Fruit fly (Drosophila melanogaster) whole organism, embryonic: ENCODE measurements around the gene CG7991.

Experiments used
- Adf1 ChIP-seq: fragments of 200-800 bp; sonication (Bioruptor generic); IDR thresholded peaks from 2 replicates; pipeline ENCODE4 v1.3.6; 2022; ENCODE audit warnings: missing biosample characterization, missing genetic modification characterization
- Awh ChIP-seq: fragments of 200-800 bp; sonication (Bioruptor generic); IDR thresholded peaks from 2 replicates; pipeline ENCODE4, ENCODE4 v1.3.6; 2022; ENCODE audit warnings: missing biosample characterization, missing genetic modification characterization
- CG10959 ChIP-seq: fragments of 200-800 bp; sonication (Bioruptor generic); IDR thresholded peaks from 2 replicates; pipeline ENCODE4 v1.3.6; 2022; ENCODE audit warnings: missing biosample characterization, missing genetic modification characterization
- CG11695 ChIP-seq: fragments of 200-800 bp; sonication (Bioruptor generic); IDR thresholded peaks from 3 replicates; pipeline ENCODE4 v1.3.6; 2022; ENCODE audit warnings: missing biosample characterization, missing genetic modification characterization
- CG12071 ChIP-seq: fragments of 200-800 bp; sonication (Bioruptor generic); optimal IDR thresholded peaks from 3 replicates; lab custom pipeline; 2018; ENCODE audit warnings: missing biosample characterization, mild to moderate bottlenecking, missing genetic modification characterization
- CG14710 ChIP-seq: fragments of 200-800 bp; sonication (Bioruptor generic); optimal IDR thresholded peaks from 3 replicates; lab custom pipeline; 2019; ENCODE audit warnings: missing biosample characterization, mild to moderate bottlenecking, missing genetic modification characterization, moderate library complexity
- CG15073 ChIP-seq: fragments of 200-800 bp; sonication (Bioruptor generic); optimal IDR thresholded peaks from 2 replicates; lab custom pipeline; 2016; ENCODE audit warnings: missing biosample characterization, missing genetic modification characterization
- CG1832 ChIP-seq: fragments of 200-800 bp; sonication (Bioruptor generic); optimal IDR thresholded peaks from 2 replicates; lab custom pipeline; 2017; ENCODE audit warnings: missing biosample characterization, mild to moderate bottlenecking, missing genetic modification characterization, inconsistent platforms
- CG3065 ChIP-seq: fragments of 200-800 bp; sonication (Bioruptor generic); optimal IDR thresholded peaks from 2 replicates; lab custom pipeline; 2016; ENCODE audit warnings: missing biosample characterization, missing genetic modification characterization
- CG3995 ChIP-seq: fragments of 200-800 bp; sonication (Bioruptor generic); optimal IDR thresholded peaks from 3 replicates; lab custom pipeline; 2016; ENCODE audit warnings: missing biosample characterization, missing genetic modification characterization
- CG43689 ChIP-seq: fragments of 200-800 bp; sonication (Bioruptor generic); IDR thresholded peaks from 2 replicates; pipeline ENCODE4 v1.3.6; 2022; ENCODE audit warnings: missing biosample characterization, missing genetic modification characterization
- CG4424 ChIP-seq: fragments of 200-800 bp; sonication (Bioruptor generic); optimal IDR thresholded peaks from 3 replicates; lab custom pipeline; 2016; ENCODE audit warnings: missing biosample characterization, missing genetic modification characterization
- CG4707 ChIP-seq: fragments of 200-800 bp; sonication (Bioruptor generic); optimal IDR thresholded peaks from 2 replicates; lab custom pipeline; 2018; ENCODE audit warnings: missing biosample characterization, mild to moderate bottlenecking, missing genetic modification characterization, moderate library complexity
- CG5180 ChIP-seq: fragments of 200-800 bp; sonication (Bioruptor generic); optimal IDR thresholded peaks from 3 replicates; lab custom pipeline; 2017; ENCODE audit warnings: missing biosample characterization, missing genetic modification characterization, mild to moderate bottlenecking, moderate library complexity, missing genetic modification reagents
- CG6689 ChIP-seq: fragments of 200-800 bp; sonication (Bioruptor generic); IDR thresholded peaks from 2 replicates; pipeline ENCODE4 v1.3.6; 2022; ENCODE audit warnings: missing biosample characterization, missing genetic modification characterization
- CG7357 ChIP-seq: fragments of 200-800 bp; sonication (Bioruptor generic); IDR thresholded peaks from 3 replicates; pipeline ENCODE4 v1.3.6; 2022; ENCODE audit warnings: missing biosample characterization, missing genetic modification characterization
- CG7963 ChIP-seq: fragments of 200-800 bp; sonication (Bioruptor generic); IDR thresholded peaks from 3 replicates; pipeline ENCODE4 v1.3.6; 2022; ENCODE audit warnings: missing biosample characterization, missing genetic modification characterization; ENCODE audit not compliant: partially characterized antibody
- CG8281 ChIP-seq: fragments of 200-800 bp; sonication (Bioruptor generic); optimal IDR thresholded peaks from 2 replicates; lab custom pipeline; 2018; ENCODE audit warnings: missing biosample characterization, mild to moderate bottlenecking, missing genetic modification characterization, moderate library complexity
- CG8388 ChIP-seq: fragments of 200-800 bp; sonication (Bioruptor generic); optimal IDR thresholded peaks from 2 replicates; lab custom pipeline; 2019; ENCODE audit warnings: missing biosample characterization, mild to moderate bottlenecking, missing genetic modification characterization, moderate library complexity
- Camta ChIP-seq: fragments of 200-800 bp; sonication (Bioruptor generic); optimal IDR thresholded peaks from 2 replicates; lab custom pipeline; 2016; ENCODE audit warnings: missing biosample characterization, missing genetic modification characterization
- CoRest ChIP-seq: fragments of 200-800 bp; sonication (Bioruptor generic); optimal IDR thresholded peaks from 3 replicates; lab custom pipeline; 2018; ENCODE audit warnings: missing biosample characterization, mild to moderate bottlenecking, missing genetic modification characterization, moderate library complexity
- HHEX ChIP-seq: fragments of 200-800 bp; sonication (Bioruptor generic); optimal IDR thresholded peaks from 3 replicates; lab custom pipeline; 2017; ENCODE audit warnings: missing biosample characterization, mild to moderate bottlenecking, missing genetic modification characterization, missing genetic modification reagents
- Lim3 ChIP-seq: fragments of 200-800 bp; sonication (Bioruptor generic); IDR thresholded peaks from 2 replicates; pipeline ENCODE4 v1.3.6; 2022; ENCODE audit warnings: missing biosample characterization, missing genetic modification characterization
- Lpt ChIP-seq: fragments of >200 bp; optimal IDR thresholded peaks from 2 replicates; lab custom pipeline; 2018; ENCODE audit warnings: missing biosample characterization, missing genetic modification characterization
- Med ChIP-seq: fragments of 200-800 bp; sonication (Bioruptor generic); peaks from one replicate; lab custom pipeline; 2016; ENCODE audit warnings: missing biosample characterization, missing genetic modification characterization, mild to moderate bottlenecking, inconsistent platforms, moderate library complexity
- NC2α ChIP-seq: fragments of 200-800 bp; sonication (Bioruptor generic); optimal IDR thresholded peaks from 2 replicates; lab custom pipeline; 2016; ENCODE audit warnings: missing biosample characterization, missing genetic modification characterization
- Side ChIP-seq: fragments of 200-800 bp; sonication (Bioruptor generic); optimal IDR thresholded peaks from 2 replicates; lab custom pipeline; 2016; ENCODE audit warnings: missing biosample characterization, missing genetic modification characterization
- Sin3A ChIP-seq: fragments of >200 bp; optimal IDR thresholded peaks from 2 replicates; lab custom pipeline; 2018
- Spps ChIP-seq: fragments of 200-800 bp; sonication (Bioruptor generic); optimal IDR thresholded peaks from 2 replicates; lab custom pipeline; 2018; ENCODE audit warnings: missing biosample characterization, mild to moderate bottlenecking, missing genetic modification characterization
- Sry-δ ChIP-seq: fragments of 200-800 bp; sonication (Bioruptor generic); optimal IDR thresholded peaks from 2 replicates; lab custom pipeline; 2016; ENCODE audit warnings: missing biosample characterization, missing genetic modification characterization
- amos ChIP-seq: fragments of 200-800 bp; sonication (Bioruptor generic); IDR thresholded peaks from 2 replicates; pipeline ENCODE4 v1.3.6; 2022; ENCODE audit warnings: missing biosample characterization, missing genetic modification characterization; ENCODE audit not compliant: partially characterized antibody
- ato ChIP-seq: fragments of 200-800 bp; sonication (Bioruptor generic); IDR thresholded peaks from 2 replicates; pipeline ENCODE4 v1.3.6; 2022; ENCODE audit warnings: missing biosample characterization, missing genetic modification characterization; ENCODE audit not compliant: partially characterized antibody
- bab2 ChIP-seq: fragments of 200-800 bp; sonication (Bioruptor generic); optimal IDR thresholded peaks from 2 replicates; lab custom pipeline; 2016; ENCODE audit warnings: missing biosample characterization, missing genetic modification characterization
- btn ChIP-seq: fragments of 200-800 bp; sonication (Bioruptor generic); optimal IDR thresholded peaks from 2 replicates; lab custom pipeline; 2016; ENCODE audit warnings: missing biosample characterization, missing genetic modification characterization
- ci ChIP-seq: fragments of 200-800 bp; sonication (Bioruptor generic); IDR thresholded peaks from 3 replicates; pipeline ENCODE4 v1.3.6; 2022; ENCODE audit warnings: missing biosample characterization, missing genetic modification characterization
- crc ChIP-seq: fragments of 200-800 bp; sonication (Bioruptor generic); optimal IDR thresholded peaks from 2 replicates; lab custom pipeline; 2016; ENCODE audit warnings: missing biosample characterization, missing genetic modification characterization
- esg ChIP-seq: fragments of 200-800 bp; sonication (Bioruptor generic); conservative IDR thresholded peaks from 2 replicates; pipeline ENCODE4 v1.3.6; 2022; ENCODE audit warnings: missing biosample characterization, missing genetic modification characterization
- mirr ChIP-seq: fragments of 200-800 bp; sonication (Bioruptor generic); optimal IDR thresholded peaks from 3 replicates; lab custom pipeline; 2018; ENCODE audit warnings: missing biosample characterization, mild to moderate bottlenecking, missing genetic modification characterization
- nerfin-1 ChIP-seq: fragments of 200-800 bp; sonication (Bioruptor generic); optimal IDR thresholded peaks from 3 replicates; lab custom pipeline; 2019; ENCODE audit warnings: missing biosample characterization, mild to moderate bottlenecking, missing genetic modification characterization, moderate library complexity
- nerfin-2 ChIP-seq: fragments of 200-800 bp; sonication (Bioruptor generic); IDR thresholded peaks from 2 replicates; pipeline ENCODE4 v1.3.6; 2022; ENCODE audit warnings: missing biosample characterization, missing genetic modification characterization; ENCODE audit not compliant: partially characterized antibody
- pzg ChIP-seq: fragments of 200-800 bp; sonication (Bioruptor generic); optimal IDR thresholded peaks from 3 replicates; lab custom pipeline; 2018; ENCODE audit warnings: missing biosample characterization, mild to moderate bottlenecking, missing genetic modification characterization, moderate library complexity
- rib ChIP-seq: fragments of 200-800 bp; sonication (Bioruptor generic); IDR thresholded peaks from 2 replicates; pipeline ENCODE4 v1.3.6; 2022; ENCODE audit warnings: missing biosample characterization, missing genetic modification characterization
- so ChIP-seq: fragments of 200-800 bp; sonication (Bioruptor generic); IDR thresholded peaks from 3 replicates; pipeline ENCODE4 v1.3.6; 2022; ENCODE audit warnings: missing biosample characterization, missing genetic modification characterization
- sr ChIP-seq: fragments of 200-800 bp; sonication (Bioruptor generic); IDR thresholded peaks from 3 replicates; pipeline ENCODE4 v1.3.6; 2022; ENCODE audit warnings: missing biosample characterization, missing genetic modification characterization
- stwl ChIP-seq: fragments of 200-800 bp; sonication (Bioruptor generic); optimal IDR thresholded peaks from 3 replicates; lab custom pipeline; 2018; ENCODE audit warnings: missing biosample characterization, mild to moderate bottlenecking, missing genetic modification characterization, moderate library complexity
- unc-4 ChIP-seq: fragments of 200-800 bp; sonication (Bioruptor generic); IDR thresholded peaks from 2 replicates; pipeline ENCODE4 v1.3.6; 2022; ENCODE audit warnings: missing biosample characterization, missing genetic modification characterization; ENCODE audit not compliant: partially characterized antibody
- z ChIP-seq: fragments of 200-800 bp; sonication (Bioruptor generic); IDR thresholded peaks from 3 replicates; pipeline ENCODE4 v1.3.6; 2022; ENCODE audit warnings: missing biosample characterization, missing genetic modification characterization
- zen ChIP-seq: fragments of 200-800 bp; sonication (Bioruptor generic); optimal IDR thresholded peaks from 3 replicates; lab custom pipeline; 2018; ENCODE audit warnings: missing biosample characterization, mild to moderate bottlenecking, missing genetic modification characterization, moderate library complexity
- zfh1 ChIP-seq: fragments of 200-800 bp; sonication (Bioruptor generic); IDR thresholded peaks from 3 replicates; pipeline ENCODE4 v1.3.6; 2022; ENCODE audit warnings: missing biosample characterization, missing genetic modification characterization

The CG7991 gene

DNA sequence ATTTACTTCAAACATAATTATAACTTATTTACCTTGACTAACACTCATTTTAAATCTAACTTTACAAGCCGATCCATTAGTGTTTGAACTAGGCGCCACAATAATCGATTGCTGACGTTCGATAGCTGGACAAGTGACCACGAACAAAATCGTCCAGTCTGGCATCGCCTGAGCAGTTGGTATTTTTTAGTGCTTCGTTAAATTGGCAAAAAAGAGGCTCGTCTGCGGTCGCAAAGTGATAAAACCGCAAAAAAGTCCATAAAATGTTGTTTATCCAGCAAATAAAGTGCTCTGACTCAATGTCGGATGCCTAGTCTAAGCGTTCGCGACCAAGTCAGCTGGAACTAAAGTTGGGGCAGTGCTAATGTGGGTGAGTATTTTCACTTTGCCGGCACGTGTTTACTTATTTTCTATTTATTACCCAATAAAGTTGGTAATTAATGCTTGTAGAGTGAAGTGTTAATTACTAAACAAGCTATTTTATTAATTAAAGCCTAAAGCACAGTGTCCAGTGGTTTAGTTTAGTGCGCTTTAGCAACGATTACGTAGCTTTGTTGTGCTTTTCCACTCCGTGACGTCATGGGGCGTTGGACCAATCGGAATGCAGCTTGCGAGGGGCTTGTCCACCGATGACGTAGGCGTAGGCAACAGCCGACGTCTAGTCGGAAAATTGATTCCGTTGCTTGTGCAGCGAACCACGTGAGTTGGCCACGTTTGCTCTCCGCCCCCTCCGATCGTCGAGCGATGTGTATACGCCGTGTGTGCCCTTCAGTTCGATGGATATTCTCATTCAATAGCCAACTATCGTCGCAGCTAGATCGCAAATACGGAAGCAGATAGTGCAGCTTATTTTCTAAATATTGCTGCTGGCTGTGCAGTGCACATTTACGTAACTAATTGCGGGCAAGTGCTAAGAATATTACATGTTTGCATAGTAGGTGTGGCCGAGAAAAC, 64.1 kb downstream of the CG7991 start, which contains the start of gene Gk2 (continued):
- TF ChIP-seq zen (no peak), unc-4 (GFP tag; lab: Robert Waterston, UW) (peak; percentile 49; the same call in 1 of the 2 replicates), nerfin-2 (GFP tag; lab: Robert Waterston, UW) (peak; percentile 38; the same call in 1 of the 2 replicates), CG1832 (no peak), CG8281 (no peak), CG12071 (GFP tag; lab: Kevin White, UChicago) (no peak), Sin3A (peak; percentile 63), zfh1 (GFP tag; lab: Robert Waterston, UW) (no peak), so (no peak), Spps (tag; lab: Kevin White, UChicago) (no peak), CG4707 (GFP tag; lab: Kevin White, UChicago) (no peak), crc (no peak), amos (peak; percentile 57; the same call in 1 of the 2 replicates), CG4424 (GFP tag; lab: Kevin White, UChicago) (no peak), btn (GFP tag; lab: Kevin White, UChicago) (no peak), CG10959 (no peak), mirr (GFP tag; lab: Kevin White, UChicago) (no peak), Lpt (GFP tag; lab: Kevin White, UChicago) (no peak), CG3065 (GFP tag; lab: Kevin White, UChicago) (no peak), CG6689 (GFP tag; lab: Robert Waterston, UW) (no peak), esg (GFP tag; lab: Robert Waterston, UW) (no peak), CG43689 (GFP tag; lab: Robert Waterston, UW) (no peak), pzg (GFP tag; lab: Kevin White, UChicago) (peak; percentile 86), CG8388 (GFP tag; lab: Kevin White, UChicago) (no peak), z (GFP tag; lab: Robert Waterston, UW) (no peak), CG5180 (GFP tag; lab: Kevin White, UChicago) (peak; percentile 6), ci (peak; percentile 48), rib (GFP tag; lab: Robert Waterston, UW) (peak; percentile 28; the same call in 1 of the 2 replicates), HHEX (no peak), CG11695 (GFP tag; lab: Robert Waterston, UW) (no peak), CG14710 (tag; lab: Kevin White, UChicago) (peak; percentile 48), Adf1 (GFP tag; lab: Robert Waterston, UW) (no peak), sr (GFP tag; lab: Robert Waterston, UW) (peak; percentile 35; the same call in 1 of the 3 replicates), CG7963 (GFP tag; lab: Robert Waterston, UW) (no peak), Med (GFP tag; lab: Kevin White, UChicago) (peak; percentile 88), Sry-δ (GFP tag; lab: Kevin White, UChicago) (peak; percentile 61), CG15073 (no peak), Awh (GFP tag; lab: Robert Waterston, UW) (no peak), Lim3 (GFP tag; lab: Robert Waterston, UW) (no peak), CoRest (no peak), Camta (no peak), ato (no peak), NC2α (no peak), nerfin-1 (tag; lab: Kevin White, UChicago) (no peak), CG7357 (GFP tag; lab: Robert Waterston, UW) (no peak), bab2 (GFP tag; lab: Kevin White, UChicago) (no peak), stwl (peak; percentile 48), CG3995 (GFP tag; lab: Kevin White, UChicago) (peak; percentile 17), Side (GFP tag; lab: Kevin White, UChicago) (no peak)
